Worm (Caenorhabditis elegans) whole organism, midembryonic: Measurements from ENCODE around the gene C14A4.13.

Experiments used
- T22C8.4 ChIP-seq: fragments of 200-800 bp; sonication (Bioruptor generic); IDR thresholded peaks from 2 replicates; pipeline ENCODE4 v1.3.6; 2022; ENCODE audit warnings: missing genetic modification characterization, missing compliant biosample characterization
- cog-1 ChIP-seq: sonication (generic microtip); optimal IDR thresholded peaks from 2 replicates; lab custom pipeline; 2016; ENCODE audit warnings: missing genetic modification characterization, missing compliant biosample characterization
- flt-1 ChIP-seq: fragments of 200-800 bp; sonication (Bioruptor generic); IDR thresholded peaks from 2 replicates; pipeline ENCODE4 v1.3.6; 2022; ENCODE audit warnings: missing genetic modification characterization, missing compliant biosample characterization
- klf-2 ChIP-seq: fragments of 200-800 bp; sonication (Bioruptor generic); conservative IDR thresholded peaks from 2 replicates; pipeline ENCODE4 v1.3.6; 2022; ENCODE audit warnings: missing genetic modification reagents, missing genetic modification characterization, missing compliant biosample characterization
- med-1 ChIP-seq: sonication (generic microtip); optimal IDR thresholded peaks from 2 replicates; lab custom pipeline; 2017; ENCODE audit warnings: missing genetic modification characterization, mild to moderate bottlenecking, missing compliant biosample characterization, antibody characterized with exemption, missing genetic modification reagents; ENCODE audit not compliant: insufficient read depth
- ref-1 ChIP-seq: fragments of 200-800 bp; sonication (Bioruptor generic); conservative IDR thresholded peaks from 2 replicates; pipeline ENCODE4 v1.3.6; 2022; ENCODE audit warnings: missing genetic modification reagents, missing genetic modification characterization, missing compliant biosample characterization
- tab-1 ChIP-seq: fragments of 200-800 bp; sonication (Bioruptor generic); IDR thresholded peaks from 2 replicates; pipeline ENCODE4 v1.3.6; 2022; ENCODE audit warnings: missing genetic modification characterization, missing compliant biosample characterization
- ztf-23 ChIP-seq: fragments of 200-800 bp; sonication (Bioruptor generic); IDR thresholded peaks from 2 replicates; pipeline ENCODE4 v1.3.6; 2022; ENCODE audit warnings: missing genetic modification reagents, missing genetic modification characterization, missing compliant biosample characterization
- ztf-29 ChIP-seq: fragments of 200-800 bp; sonication (Bioruptor generic); IDR thresholded peaks from 2 replicates; pipeline ENCODE4 v1.3.6; 2022; ENCODE audit warnings: missing genetic modification reagents, missing genetic modification characterization, missing compliant biosample characterization

Gene C14A4.13

ce11 chrII:10607238-10607961 is 10.9 kb upstream of the C14A4.13 start, which contains the start of gene ccm-3:
ccm-3 (minus strand) TSS chrII:10607275.
- TF ChIP-seq flt-1 (GFP tag; lab: Robert Waterston, UW) (no peak), ztf-29 (GFP tag; lab: Robert Waterston, UW) (no peak), cog-1 (tag; lab: Kevin White, UChicago) (no peak), med-1 (GFP tag; lab: Kevin White, UChicago) (no peak), T22C8.4 (GFP tag; lab: Robert Waterston, UW) (no peak), ref-1 (no peak), ztf-23 (GFP tag; lab: Robert Waterston, UW) (no peak), klf-2 (GFP tag; lab: Robert Waterston, UW) (no peak), tab-1 (GFP tag; lab: Robert Waterston, UW) (no peak)

ce11 chrII:10608821-10609220 is 9.4 kb upstream of the C14A4.13 start:
- TF ChIP-seq ztf-23 (GFP tag; lab: Robert Waterston, UW), result no peak
- no peak for TF ChIP-seq T22C8.4 (GFP tag; lab: Robert Waterston, UW)
- TF ChIP-seq klf-2 (GFP tag; lab: Robert Waterston, UW), result no peak
- TF ChIP-seq flt-1 (GFP tag; lab: Robert Waterston, UW), result no peak
- no peak for TF ChIP-seq tab-1 (GFP tag; lab: Robert Waterston, UW)
- no peak for TF ChIP-seq ztf-29 (GFP tag; lab: Robert Waterston, UW)
- no peak for TF ChIP-seq ref-1
- TF ChIP-seq cog-1 (tag; lab: Kevin White, UChicago), result no peak
- no peak for TF ChIP-seq med-1 (GFP tag; lab: Kevin White, UChicago)

ce11 chrII:10612743-10613142 is 5.5 kb upstream of the C14A4.13 start, which contains the start of gene C14A4.12:
C14A4.12 (plus strand) TSS chrII:10613043.
- no peak for TF ChIP-seq ztf-29 (GFP tag; lab: Robert Waterston, UW)
- TF ChIP-seq flt-1 (GFP tag; lab: Robert Waterston, UW), result no peak
- no peak for TF ChIP-seq ref-1
- TF ChIP-seq med-1 (GFP tag; lab: Kevin White, UChicago), result no peak
- no peak for TF ChIP-seq T22C8.4 (GFP tag; lab: Robert Waterston, UW)
- no peak for TF ChIP-seq ztf-23 (GFP tag; lab: Robert Waterston, UW)
- TF ChIP-seq tab-1 (GFP tag; lab: Robert Waterston, UW), result no peak
- no peak for TF ChIP-seq cog-1 (tag; lab: Kevin White, UChicago)

ce11 chrII:10621965-10622364 is 3.7 kb downstream of the C14A4.13 start, which contains the start of gene cutl-9:
cutl-9 (plus strand) TSS chrII:10622265.
- no peak for TF ChIP-seq T22C8.4 (GFP tag; lab: Robert Waterston, UW)
- no peak for TF ChIP-seq klf-2 (GFP tag; lab: Robert Waterston, UW)
- TF ChIP-seq cog-1 (tag; lab: Kevin White, UChicago), result no peak
- no peak for TF ChIP-seq ref-1
- no peak for TF ChIP-seq flt-1 (GFP tag; lab: Robert Waterston, UW)
- TF ChIP-seq ztf-29 (GFP tag; lab: Robert Waterston, UW), result no peak
- TF ChIP-seq med-1 (GFP tag; lab: Kevin White, UChicago), result no peak
- TF ChIP-seq tab-1 (GFP tag; lab: Robert Waterston, UW), result no peak
- TF ChIP-seq ztf-23 (GFP tag; lab: Robert Waterston, UW), result no peak

ce11 chrII:10627086-10627485 is 8.8 kb downstream of the C14A4.13 start:
- TF ChIP-seq cog-1 (tag; lab: Kevin White, UChicago), result no peak
- no peak for TF ChIP-seq ztf-23 (GFP tag; lab: Robert Waterston, UW)
- no peak for TF ChIP-seq flt-1 (GFP tag; lab: Robert Waterston, UW)
- TF ChIP-seq klf-2 (GFP tag; lab: Robert Waterston, UW), result no peak
- TF ChIP-seq med-1 (GFP tag; lab: Kevin White, UChicago), result no peak
- TF ChIP-seq T22C8.4 (GFP tag; lab: Robert Waterston, UW), result no peak
- no peak for TF ChIP-seq tab-1 (GFP tag; lab: Robert Waterston, UW)
- TF ChIP-seq ref-1, result no peak

- TF ChIP-seq med-1 (GFP tag; lab: Kevin White, UChicago) (no peak), T22C8.4 (GFP tag; lab: Robert Waterston, UW) (no peak), cog-1 (tag; lab: Kevin White, UChicago) (no peak), ref-1 (no peak), klf-2 (GFP tag; lab: Robert Waterston, UW) (no peak), tab-1 (GFP tag; lab: Robert Waterston, UW) (no peak), ztf-23 (GFP tag; lab: Robert Waterston, UW) (no peak), ztf-29 (GFP tag; lab: Robert Waterston, UW) (no peak), flt-1 (GFP tag; lab: Robert Waterston, UW) (no peak)
Measured at ce11 chrII:10627963-10628362, 9.7 kb downstream of the C14A4.13 start, which contains the start of gene M28.8. M28.8 (plus strand) TSS chrII:10628263.

- TF ChIP-seq ztf-23 (GFP tag; lab: Robert Waterston, UW) (no peak), klf-2 (GFP tag; lab: Robert Waterston, UW) (no peak), cog-1 (tag; lab: Kevin White, UChicago) (no peak), tab-1 (GFP tag; lab: Robert Waterston, UW) (no peak), flt-1 (GFP tag; lab: Robert Waterston, UW) (no peak)
Measured at ce11 chrII:10630944-10631343, 12.7 kb downstream of the C14A4.13 start.

ce11 chrII:10639110-10639509 is 20.9 kb downstream of the C14A4.13 start, which contains the start of gene M28.9:
M28.9 (plus strand) TSS chrII:10639410.
- TF ChIP-seq cog-1 (tag; lab: Kevin White, UChicago) (no peak), flt-1 (GFP tag; lab: Robert Waterston, UW) (no peak)

ce11 chrII:10643403-10643802 is 25.1 kb downstream of the C14A4.13 start, which contains the start of gene M28.4:
M28.4 (plus strand) TSS chrII:10643703.
- TF ChIP-seq tab-1 (GFP tag; lab: Robert Waterston, UW) (no peak), klf-2 (GFP tag; lab: Robert Waterston, UW) (no peak), ref-1 (no peak), ztf-23 (GFP tag; lab: Robert Waterston, UW) (no peak), T22C8.4 (GFP tag; lab: Robert Waterston, UW) (no peak), flt-1 (GFP tag; lab: Robert Waterston, UW) (no peak), ztf-29 (GFP tag; lab: Robert Waterston, UW) (no peak), cog-1 (tag; lab: Kevin White, UChicago) (no peak), med-1 (GFP tag; lab: Kevin White, UChicago) (no peak)
